Fruit fly (Drosophila melanogaster) whole organism, wandering third instar larva: ENCODE measurements around the gene Uro.
A peak's percentile ranks its signal among the peaks of the same experiment; 100 is the strongest.

Experiments used
- Abd-B ChIP-seq: fragments of >200 bp; optimal IDR thresholded peaks from 2 replicates; lab custom pipeline; 2017; ENCODE audit warnings: missing biosample characterization, missing genetic modification characterization
- CG32264 ChIP-seq: fragments of 200-800 bp; sonication (Bioruptor generic); optimal IDR thresholded peaks from 2 replicates; lab custom pipeline; 2016; ENCODE audit warnings: missing biosample characterization, missing genetic modification characterization
- CG9705 ChIP-seq: fragments of 200-800 bp; sonication (Bioruptor generic); optimal IDR thresholded peaks from 2 replicates; lab custom pipeline; 2018; ENCODE audit warnings: missing biosample characterization, mild to moderate bottlenecking, missing genetic modification characterization
- CrebA ChIP-seq: fragments of 200-800 bp; sonication (Bioruptor generic); optimal IDR thresholded peaks from 2 replicates; lab custom pipeline; 2016; ENCODE audit warnings: missing biosample characterization, mild to moderate bottlenecking, missing genetic modification characterization, borderline replicate concordance
- Dfd ChIP-seq: fragments of >200 bp; optimal IDR thresholded peaks from 2 replicates; lab custom pipeline; 2017; ENCODE audit warnings: missing biosample characterization, missing genetic modification characterization
- Dif ChIP-seq: fragments of 200-275, 200-300 bp; sonication (Bioruptor generic); optimal IDR thresholded peaks from 2 replicates; lab custom pipeline; 2018; ENCODE audit warnings: missing biosample characterization, missing genetic modification characterization; ENCODE audit not compliant: partially characterized antibody
- GATAd ChIP-seq: sonication (Bioruptor generic); optimal IDR thresholded peaks from 2 replicates; lab custom pipeline; 2016; ENCODE audit warnings: missing biosample characterization, missing genetic modification characterization
- Hnf4 ChIP-seq: fragments of 200-800 bp; sonication (Bioruptor generic); optimal IDR thresholded peaks from 2 replicates; lab custom pipeline; 2016; ENCODE audit warnings: missing biosample characterization, mild to moderate bottlenecking, missing genetic modification characterization
- Hr78 ChIP-seq: fragments of >200 bp; optimal IDR thresholded peaks from 2 replicates; lab custom pipeline; 2017; ENCODE audit warnings: missing biosample characterization, missing genetic modification characterization
- Hr83 ChIP-seq: fragments of 200-300 bp; sonication (Bioruptor generic); optimal IDR thresholded peaks from 2 replicates; lab custom pipeline; 2016; ENCODE audit warnings: missing biosample characterization, mild to moderate bottlenecking, missing genetic modification characterization, moderate library complexity; ENCODE audit not compliant: poor library complexity, severe bottlenecking
- Jra ChIP-seq: sonication (Bioruptor generic); optimal IDR thresholded peaks from 2 replicates; lab custom pipeline; 2016; ENCODE audit warnings: missing biosample characterization, missing genetic modification characterization
- Mio ChIP-seq: sonication (Bioruptor generic); optimal IDR thresholded peaks from 2 replicates; lab custom pipeline; 2016; ENCODE audit warnings: missing biosample characterization, missing genetic modification characterization
- Myc ChIP-seq: fragments of >200 bp; optimal IDR thresholded peaks from 2 replicates; lab custom pipeline; 2017
- N ChIP-seq: fragments of >200 bp; optimal IDR thresholded peaks from 2 replicates; lab custom pipeline; 2018; ENCODE audit warnings: missing biosample characterization, missing external identifiers, missing genetic modification characterization
- OdsH ChIP-seq: fragments of 200-800 bp; sonication (Bioruptor generic); optimal IDR thresholded peaks from 2 replicates; lab custom pipeline; 2016; ENCODE audit warnings: missing biosample characterization, mild to moderate bottlenecking, missing genetic modification characterization
- Rel ChIP-seq, 2 experiments: fragments of 200-800 bp; sonication (Bioruptor generic) in 1 of 2; optimal IDR thresholded peaks; 2 replicates in 1 of 2; 3 replicates in 1 of 2; lab custom pipeline; 2016 to 2019; ENCODE audit warnings: mild to moderate bottlenecking in 2 of 2, missing biosample characterization in 2 of 2, missing genetic modification characterization in 2 of 2, moderate library complexity in 1 of 2
- Sp1 ChIP-seq: fragments of 200-800 bp; sonication (Bioruptor generic); optimal IDR thresholded peaks from 3 replicates; lab custom pipeline; 2019; ENCODE audit warnings: missing biosample characterization, mild to moderate bottlenecking, missing genetic modification characterization, moderate library complexity
- Vsx2 ChIP-seq: fragments of 200-300, 225-300 bp; sonication (Bioruptor generic); optimal IDR thresholded peaks from 2 replicates; lab custom pipeline; 2018; ENCODE audit warnings: missing biosample characterization, missing genetic modification characterization; ENCODE audit not compliant: partially characterized antibody
- br ChIP-seq: fragments of 200-800 bp; sonication (Bioruptor generic); optimal IDR thresholded peaks from 2 replicates; lab custom pipeline; 2016; ENCODE audit warnings: missing biosample characterization, missing genetic modification characterization
- brk ChIP-seq: fragments of 200-800 bp; sonication (Bioruptor generic); optimal IDR thresholded peaks from 2 replicates; lab custom pipeline; 2016; ENCODE audit warnings: missing biosample characterization, mild to moderate bottlenecking, missing genetic modification characterization
- dl ChIP-seq, 2 experiments: fragments of 175-275, 200-275 bp in 1 of 2; fragments of 200-275 bp in 1 of 2; sonication (Bioruptor generic); optimal IDR thresholded peaks; lab custom pipeline; 2018; ENCODE audit warnings: mild to moderate bottlenecking in 2 of 2, missing biosample characterization in 2 of 2, missing genetic modification characterization in 2 of 2, moderate library complexity in 2 of 2; ENCODE audit not compliant: partially characterized antibody in 2 of 2, insufficient read depth in 1 of 2
- dmrt93B ChIP-seq: fragments of 200-800 bp; sonication (Bioruptor generic); optimal IDR thresholded peaks from 2 replicates; lab custom pipeline; 2018; ENCODE audit warnings: missing biosample characterization, mild to moderate bottlenecking, missing genetic modification characterization
- dsf ChIP-seq: sonication (Bioruptor generic); optimal IDR thresholded peaks from 2 replicates; lab custom pipeline; 2016; ENCODE audit warnings: missing biosample characterization, missing genetic modification characterization, borderline replicate concordance
- ey ChIP-seq: fragments of 200-800 bp; sonication (Bioruptor generic); optimal IDR thresholded peaks from 2 replicates; lab custom pipeline; 2016; ENCODE audit warnings: missing biosample characterization, missing genetic modification characterization
- foxo ChIP-seq, 2 experiments: fragments of 200-800 bp; sonication (Bioruptor generic); optimal IDR thresholded peaks; 2 replicates in 1 of 2; 3 replicates in 1 of 2; lab custom pipeline; 2016 to 2017; ENCODE audit warnings: missing biosample characterization in 2 of 2, missing genetic modification characterization in 2 of 2
- fru ChIP-seq: fragments of 200-800 bp; sonication (Bioruptor generic); optimal IDR thresholded peaks from 3 replicates; lab custom pipeline; 2016; ENCODE audit warnings: missing biosample characterization, mild to moderate bottlenecking, missing genetic modification characterization
- h ChIP-seq: fragments of 200-800 bp; sonication (Bioruptor generic); optimal IDR thresholded peaks from 3 replicates; lab custom pipeline; 2016; ENCODE audit warnings: missing biosample characterization, mild to moderate bottlenecking, missing genetic modification characterization
- jim ChIP-seq: fragments of 175-275, 200-325 bp; sonication (Bioruptor generic); optimal IDR thresholded peaks from 2 replicates; lab custom pipeline; 2016; ENCODE audit warnings: missing biosample characterization, mild to moderate bottlenecking, missing genetic modification characterization
- lola ChIP-seq: fragments of >200 bp; optimal IDR thresholded peaks from 2 replicates; lab custom pipeline; 2017; ENCODE audit warnings: missing biosample characterization, missing genetic modification characterization
- pan ChIP-seq: fragments of >200 bp; optimal IDR thresholded peaks from 2 replicates; lab custom pipeline; 2017
- psq ChIP-seq: fragments of 200-800 bp; sonication (Bioruptor generic); optimal IDR thresholded peaks from 3 replicates; lab custom pipeline; 2017; ENCODE audit warnings: missing biosample characterization, mild to moderate bottlenecking, missing genetic modification characterization, moderate library complexity
- sage ChIP-seq: fragments of 200-800 bp; sonication (Bioruptor generic); optimal IDR thresholded peaks from 2 replicates; lab custom pipeline; 2016; ENCODE audit warnings: missing biosample characterization, mild to moderate bottlenecking, missing genetic modification characterization
- sv ChIP-seq: fragments of 200-800 bp; sonication (Bioruptor generic); optimal IDR thresholded peaks from 3 replicates; lab custom pipeline; 2016; ENCODE audit warnings: missing biosample characterization, missing genetic modification characterization
- tai ChIP-seq: sonication (Bioruptor generic); optimal IDR thresholded peaks from 2 replicates; lab custom pipeline; 2016; ENCODE audit warnings: missing biosample characterization, missing genetic modification characterization
- usp ChIP-seq: fragments of >200 bp; optimal IDR thresholded peaks from 2 replicates; lab custom pipeline; 2017; ENCODE audit warnings: missing biosample characterization, missing genetic modification characterization
- woc ChIP-seq: sonication (Bioruptor generic); optimal IDR thresholded peaks from 2 replicates; lab custom pipeline; 2016; ENCODE audit warnings: missing biosample characterization, mild to moderate bottlenecking, missing genetic modification characterization

Gene Uro

dm6 chr2L:7791356-7791738, 11.5 kb downstream of the Uro start:
- TF ChIP-seq dsf (GFP tag; lab: Kevin White, UChicago): no peak
- TF ChIP-seq CG32264 (GFP tag; lab: Kevin White, UChicago): no peak
- TF ChIP-seq N (GFP tag; lab: Kevin White, UChicago): no peak
- TF ChIP-seq woc (GFP tag; lab: Kevin White, UChicago): no peak
- no peak for TF ChIP-seq psq (GFP tag; lab: Kevin White, UChicago)
- TF ChIP-seq sv (GFP tag; lab: Kevin White, UChicago): no peak
- TF ChIP-seq pan (lab: Kevin White, UChicago): no peak
- no peak for TF ChIP-seq usp (GFP tag; lab: Kevin White, UChicago)
- no peak for TF ChIP-seq GATAd (GFP tag; lab: Kevin White, UChicago)
- TF ChIP-seq dl (GFP tag; optimal IDR thresholded peaks at IDR 0.05; lab: Kevin White, UChicago; ENCODE audit: insufficient read depth in 1 of 2, partially characterized antibody in 2 of 2): no peak

- no peak for TF ChIP-seq jim (GFP tag; lab: Kevin White, UChicago)
- no peak for TF ChIP-seq Jra
- TF ChIP-seq Hr83 (GFP tag; lab: Kevin White, UChicago): no peak
- TF ChIP-seq CG9705: no peak
- TF ChIP-seq Dfd (GFP tag; lab: Kevin White, UChicago): no peak
- no peak for TF ChIP-seq dl (GFP tag; optimal IDR thresholded peaks at IDR 0.05; lab: Kevin White, UChicago; ENCODE audit: insufficient read depth in 1 of 2, partially characterized antibody in 2 of 2)
- TF ChIP-seq psq (GFP tag; lab: Kevin White, UChicago): no peak
- no peak for TF ChIP-seq dmrt93B (GFP tag; lab: Kevin White, UChicago)
- TF ChIP-seq Hr78: no peak
- no peak for TF ChIP-seq CrebA
- TF ChIP-seq Vsx2 (GFP tag; lab: Kevin White, UChicago): no peak
- TF ChIP-seq Sp1: no peak
- TF ChIP-seq br (GFP tag; lab: Kevin White, UChicago): no peak
- TF ChIP-seq Abd-B (GFP tag; lab: Kevin White, UChicago): no peak
- TF ChIP-seq usp (GFP tag; lab: Kevin White, UChicago): no peak
- no peak for TF ChIP-seq GATAd (GFP tag; lab: Kevin White, UChicago)
- no peak for TF ChIP-seq pan (lab: Kevin White, UChicago)
- TF ChIP-seq OdsH (GFP tag; lab: Kevin White, UChicago): no peak
- no peak for TF ChIP-seq N (GFP tag; lab: Kevin White, UChicago)
Measured at dm6 chr2L:7794689-7795475, 15.0 kb downstream of the Uro start.

dm6 chr2L:7795859-7796258, 16.0 kb downstream of the Uro start, which contains the start of gene LKRSDH:
Gene LKRSDH, minus strand, starts transcription at chr2L:7795959.
- TF ChIP-seq Abd-B (GFP tag; lab: Kevin White, UChicago) (no peak), CG9705 (no peak), foxo (GFP tag; optimal IDR thresholded peaks at IDR 0.05; lab: Kevin White, UChicago) (no peak), dl (GFP tag; optimal IDR thresholded peaks at IDR 0.05; lab: Kevin White, UChicago; ENCODE audit: insufficient read depth in 1 of 2, partially characterized antibody in 2 of 2) (peak in 1 of 2 experiments; percentile 36), tai (GFP tag; lab: Kevin White, UChicago) (no peak), Jra (no peak), Myc (no peak)

dm6 chr2L:7799804-7800433, 20.0 kb downstream of the Uro start, which contains the start of the genes Herp and r2d2:
Gene Herp, minus strand, starts transcription at chr2L:7800058.
Gene r2d2, plus strand, starts transcription at chr2L:7800147.
- TF ChIP-seq br (GFP tag; lab: Kevin White, UChicago): peak; percentile 88
- no peak for TF ChIP-seq N (GFP tag; lab: Kevin White, UChicago)
- no peak for TF ChIP-seq Rel (GFP tag; optimal IDR thresholded peaks at IDR 0.05; lab: Kevin White, UChicago)
- TF ChIP-seq Rel (tag; optimal IDR thresholded peaks at IDR 0.05; lab: Kevin White, UChicago): peak; percentile 70
- peak; percentile 61 for TF ChIP-seq Jra
- no peak for TF ChIP-seq Dif
- no peak for TF ChIP-seq Abd-B (GFP tag; lab: Kevin White, UChicago)
- TF ChIP-seq Hnf4 (GFP tag; lab: Kevin White, UChicago): peak; percentile 79
- TF ChIP-seq woc (GFP tag; lab: Kevin White, UChicago): peak; percentile 98
- TF ChIP-seq usp (GFP tag; lab: Kevin White, UChicago): no peak
- no peak for TF ChIP-seq lola (GFP tag; lab: Kevin White, UChicago)
- TF ChIP-seq pan (lab: Kevin White, UChicago): no peak
- TF ChIP-seq foxo (GFP tag; optimal IDR thresholded peaks at IDR 0.05; lab: Kevin White, UChicago): peak in 1 of 2 experiments; percentile 92
- TF ChIP-seq sage (GFP tag; lab: Kevin White, UChicago): no peak
- peak; percentile 17 for TF ChIP-seq GATAd (GFP tag; lab: Kevin White, UChicago)
- TF ChIP-seq Mio: no peak
- peak; percentile 89 for TF ChIP-seq ey (GFP tag; lab: Kevin White, UChicago)
- peak; percentile 52 for TF ChIP-seq dsf (GFP tag; lab: Kevin White, UChicago)
- TF ChIP-seq h: peak; percentile 88
- peak; percentile 90 for TF ChIP-seq sv (GFP tag; lab: Kevin White, UChicago)
- peak; percentile 90 for TF ChIP-seq fru (GFP tag; lab: Kevin White, UChicago)
- peak; percentile 92 for TF ChIP-seq Sp1
- peak; percentile 81 for TF ChIP-seq dmrt93B (GFP tag; lab: Kevin White, UChicago)
- no peak for TF ChIP-seq tai (GFP tag; lab: Kevin White, UChicago)
- TF ChIP-seq CG9705: peak; percentile 91
- TF ChIP-seq Hr83 (GFP tag; lab: Kevin White, UChicago): no peak
- TF ChIP-seq psq (GFP tag; lab: Kevin White, UChicago): peak; percentile 75
- peak; percentile 71 for TF ChIP-seq brk
- TF ChIP-seq CG32264 (GFP tag; lab: Kevin White, UChicago): peak; percentile 72
- TF ChIP-seq OdsH (GFP tag; lab: Kevin White, UChicago): peak; percentile 80
- TF ChIP-seq Vsx2 (GFP tag; lab: Kevin White, UChicago): no peak
